Worm (Caenorhabditis elegans) whole organism, late embryonic: ENCODE measurements around the gene Y50E8A.2.

ENCODE experiments used
- K09A11.1 ChIP-seq: sonication (generic microtip); optimal IDR thresholded peaks from 2 replicates; lab custom pipeline; 2017; ENCODE audit warnings: antibody characterized with exemption, mild to moderate bottlenecking, missing genetic modification characterization, missing compliant biosample characterization; ENCODE audit not compliant: insufficient read depth
- Y22D7AL.16 ChIP-seq: sonication (generic microtip); optimal IDR thresholded peaks from 2 replicates; lab custom pipeline; 2016; ENCODE audit warnings: missing genetic modification characterization, missing compliant biosample characterization
- ceh-14 ChIP-seq: sonication (generic microtip); optimal IDR thresholded peaks from 2 replicates; lab custom pipeline; 2016; ENCODE audit warnings: missing genotype, missing genetic modification characterization, missing compliant biosample characterization
- dve-1 ChIP-seq: sonication (generic microtip); optimal IDR thresholded peaks from 2 replicates; lab custom pipeline; 2017; ENCODE audit warnings: antibody characterized with exemption, mild to moderate bottlenecking, missing genetic modification characterization, missing compliant biosample characterization
- fkh-6 ChIP-seq: sonication (generic microtip); optimal IDR thresholded peaks from 2 replicates; lab custom pipeline; 2016; ENCODE audit warnings: missing genetic modification characterization, missing compliant biosample characterization
- nfya-1 ChIP-seq: sonication (generic microtip); optimal IDR thresholded peaks from 2 replicates; lab custom pipeline; 2017; ENCODE audit warnings: missing genetic modification characterization, mild to moderate bottlenecking, missing compliant biosample characterization, antibody characterized with exemption, moderate library complexity
- nhr-11 ChIP-seq: fragments of 150-350 bp; optimal IDR thresholded peaks from 2 replicates; lab custom pipeline; 2014; ENCODE audit warnings: missing biosample characterization, missing genetic modification characterization
- nhr-232 ChIP-seq: sonication (generic microtip); optimal IDR thresholded peaks from 2 replicates; lab custom pipeline; 2016; ENCODE audit warnings: missing genetic modification characterization, missing compliant biosample characterization
- pha-2 ChIP-seq: sonication (generic microtip); optimal IDR thresholded peaks from 2 replicates; lab custom pipeline; 2017; ENCODE audit warnings: mild to moderate bottlenecking, missing genetic modification characterization, missing compliant biosample characterization
- sox-4 ChIP-seq: sonication (generic microtip); optimal IDR thresholded peaks from 2 replicates; lab custom pipeline; 2017; ENCODE audit warnings: mild to moderate bottlenecking, missing genetic modification characterization, inconsistent platforms, missing compliant biosample characterization
- unc-3 ChIP-seq, 2 experiments: fragments of 200-800 bp in 1 of 2; sonication (Bioruptor generic) in 1 of 2; sonication (generic microtip) in 1 of 2; conservative IDR thresholded peaks in 1 of 2; optimal IDR thresholded peaks in 1 of 2; 2 replicates each; pipeline versions ENCODE4 v1.3.6 to Lab custom; 2016 to 2022; ENCODE audit warnings: missing compliant biosample characterization in 2 of 2, missing genetic modification characterization in 2 of 2, missing genetic modification reagents in 1 of 2
- unc-86 ChIP-seq: sonication (generic microtip); optimal IDR thresholded peaks from 2 replicates; lab custom pipeline; 2016; ENCODE audit warnings: missing genetic modification characterization, missing compliant biosample characterization

DNA sequence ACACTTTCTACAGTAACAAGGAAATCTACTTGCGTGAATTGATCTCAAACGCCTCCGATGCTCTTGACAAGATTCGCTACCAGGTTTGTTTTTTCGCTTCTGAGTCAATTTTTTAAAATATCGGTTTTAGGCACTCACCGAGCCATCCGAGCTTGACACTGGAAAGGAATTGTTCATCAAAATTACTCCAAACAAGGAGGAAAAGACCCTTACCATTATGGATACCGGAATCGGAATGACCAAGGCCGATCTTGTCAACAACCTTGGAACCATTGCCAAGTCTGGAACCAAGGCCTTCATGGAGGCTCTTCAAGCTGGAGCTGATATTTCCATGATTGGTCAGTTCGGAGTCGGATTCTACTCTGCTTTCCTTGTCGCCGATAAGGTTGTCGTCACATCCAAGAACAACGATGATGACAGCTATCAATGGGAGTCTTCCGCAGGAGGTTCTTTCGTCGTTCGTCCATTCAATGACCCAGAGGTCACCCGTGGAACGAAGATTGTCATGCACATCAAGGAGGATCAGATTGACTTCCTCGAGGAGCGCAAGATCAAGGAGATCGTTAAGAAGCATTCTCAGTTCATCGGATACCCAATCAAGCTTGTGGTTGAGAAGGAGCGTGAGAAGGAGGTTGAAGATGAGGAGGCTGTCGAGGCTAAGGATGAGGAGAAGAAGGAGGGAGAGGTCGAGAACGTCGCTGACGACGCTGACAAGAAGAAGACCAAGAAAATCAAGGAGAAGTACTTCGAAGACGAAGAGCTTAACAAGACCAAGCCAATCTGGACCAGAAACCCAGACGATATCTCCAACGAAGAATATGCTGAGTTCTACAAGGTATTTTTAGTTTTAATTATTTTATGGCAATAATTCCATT is 42.2 kb downstream of the Y50E8A.2 start:
- TF ChIP-seq nhr-232 (tag; lab: Kevin White, UChicago) (no peak), K09A11.1 (tag; lab: Kevin White, UChicago) (no peak), fkh-6 (no peak), unc-86 (tag; lab: Kevin White, UChicago) (no peak), nfya-1 (tag; lab: Kevin White, UChicago) (no peak), sox-4 (tag; lab: Kevin White, UChicago) (no peak), dve-1 (tag; lab: Kevin White, UChicago) (no peak), Y22D7AL.16 (no peak), unc-3 (GFP tag; conservative IDR thresholded peaks at IDR 0.05; lab: Robert Waterston, UW) (no peak), unc-3 (tag; optimal IDR thresholded peaks at IDR 0.05; lab: Kevin White, UChicago) (no peak), pha-2 (tag; lab: Kevin White, UChicago) (no peak), ceh-14 (tag; lab: Kevin White, UChicago) (no peak), nhr-11 (tag; lab: Kevin White, UChicago) (no peak)
